Worm (Caenorhabditis elegans) whole organism, L4/young adult: ENCODE measurements around the gene C06E4.3.

Experiments
- W03F9.2 ChIP-seq: fragments of 150-350 bp; optimal IDR thresholded peaks from 2 replicates; lab custom pipeline; 2014; ENCODE audit warnings: missing biosample characterization, missing genetic modification characterization
- dao-5 ChIP-seq: sonication (generic microtip); optimal IDR thresholded peaks from 2 replicates; lab custom pipeline; 2016; ENCODE audit warnings: missing genotype, missing genetic modification characterization, moderate library complexity, missing compliant biosample characterization
- him-1 ChIP-seq: sonication (generic microtip); optimal IDR thresholded peaks from 2 replicates; lab custom pipeline; 2016; ENCODE audit warnings: missing genotype, missing genetic modification reagents, missing genetic modification characterization, missing compliant biosample characterization

C06E4.3 gene

ce11 chrIV:7282957-7283356, 22.3 kb downstream of the C06E4.3 start, which contains the start of gene C06E4.1:
Gene C06E4.1, plus strand, starts transcription at chrIV:7283257.
- TF ChIP-seq dao-5 (tag; lab: Kevin White, UChicago) (no peak), him-1 (tag; lab: Kevin White, UChicago) (no peak), W03F9.2 (tag; lab: Kevin White, UChicago) (no peak)

DNA sequence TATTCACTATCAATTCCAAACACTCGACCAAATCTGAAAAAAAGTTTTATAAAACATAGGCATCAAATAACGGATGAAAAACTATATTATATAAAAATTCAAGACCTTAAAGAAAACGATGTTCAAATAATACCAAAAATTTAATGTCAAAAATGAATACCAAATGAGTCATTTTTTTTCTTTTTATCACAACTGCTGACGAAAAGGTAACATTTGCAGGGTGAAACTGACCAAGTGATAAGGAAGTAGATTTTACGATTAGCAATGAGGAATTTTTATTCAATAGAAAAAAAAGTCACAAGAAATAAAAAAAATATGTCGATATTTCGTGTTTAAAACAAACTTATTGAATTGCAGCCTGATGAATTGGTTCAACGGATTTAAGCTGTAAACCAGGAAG, 25.2 kb downstream of the C06E4.3 start, which contains the start of gene C06E4.8:
Gene C06E4.8, minus strand, starts transcription at position 37 of the 400 bp plus-strand sequence.
- no peak for TF ChIP-seq him-1 (tag; lab: Kevin White, UChicago)
- TF ChIP-seq dao-5 (tag; lab: Kevin White, UChicago) = no peak
- no peak for TF ChIP-seq W03F9.2 (tag; lab: Kevin White, UChicago)

- TF ChIP-seq him-1 (tag; lab: Kevin White, UChicago) (no peak), W03F9.2 (tag; lab: Kevin White, UChicago) (no peak), dao-5 (tag; lab: Kevin White, UChicago) (no peak)
Observed at ce11 chrIV:7287474-7287873, 26.8 kb downstream of the C06E4.3 start, which contains the start of gene F42C5.3. Gene F42C5.3, minus strand, starts transcription at chrIV:7287574.

DNA sequence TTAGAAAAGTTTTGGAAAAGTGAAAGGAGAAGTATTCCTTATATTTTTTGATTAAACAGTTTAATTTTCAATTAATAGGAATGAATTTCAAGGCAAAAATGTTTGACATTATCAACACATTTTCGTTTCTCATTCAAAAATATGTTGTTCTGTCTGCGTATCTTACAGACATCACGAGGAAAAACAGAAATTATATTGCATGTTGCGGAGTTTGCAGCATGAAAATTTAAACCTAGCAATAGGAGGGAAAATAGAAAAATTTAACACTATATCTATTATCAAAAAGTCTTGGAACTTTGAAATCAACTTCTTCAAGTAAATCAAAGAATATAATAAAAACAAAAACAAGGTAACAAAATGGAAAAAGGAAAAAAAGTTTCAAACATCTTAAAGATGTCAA, 30.4 kb downstream of the C06E4.3 start:
- TF ChIP-seq him-1 (tag; lab: Kevin White, UChicago) = no peak
- TF ChIP-seq dao-5 (tag; lab: Kevin White, UChicago) = no peak
- TF ChIP-seq W03F9.2 (tag; lab: Kevin White, UChicago) = no peak

- TF ChIP-seq dao-5 (tag; lab: Kevin White, UChicago) = no peak
Observed at ce11 chrIV:7291957-7292356, 31.3 kb downstream of the C06E4.3 start, which contains the start of gene F42C5.4. Gene F42C5.4, minus strand, starts transcription at chrIV:7292127.

ce11 chrIV:7294121-7294520, 33.4 kb downstream of the C06E4.3 start, which contains the start of gene F42C5.5:
Gene F42C5.5, minus strand, starts transcription at chrIV:7294221.
- TF ChIP-seq dao-5 (tag; lab: Kevin White, UChicago) (no peak), W03F9.2 (tag; lab: Kevin White, UChicago) (no peak), him-1 (tag; lab: Kevin White, UChicago) (no peak)

DNA sequence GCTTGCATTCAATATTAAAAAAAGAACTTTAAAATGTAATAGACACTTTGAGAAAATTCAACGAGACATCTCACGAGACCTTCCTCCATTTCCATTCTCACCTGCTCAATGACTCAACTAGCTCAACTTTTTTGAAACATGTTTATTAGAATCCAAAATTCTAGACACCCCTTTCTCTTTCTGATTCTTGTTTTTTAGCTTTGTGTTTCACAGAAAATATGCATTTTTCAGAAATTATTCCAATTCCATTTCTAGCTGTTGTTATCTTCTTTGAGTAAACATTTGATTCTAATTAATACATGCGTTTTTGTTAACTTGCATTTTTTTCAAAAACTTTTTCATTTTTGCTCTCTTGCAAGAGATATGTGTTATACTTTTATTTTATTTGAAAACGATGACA, 40.8 kb downstream of the C06E4.3 start:
- no peak for TF ChIP-seq W03F9.2 (tag; lab: Kevin White, UChicago)

DNA sequence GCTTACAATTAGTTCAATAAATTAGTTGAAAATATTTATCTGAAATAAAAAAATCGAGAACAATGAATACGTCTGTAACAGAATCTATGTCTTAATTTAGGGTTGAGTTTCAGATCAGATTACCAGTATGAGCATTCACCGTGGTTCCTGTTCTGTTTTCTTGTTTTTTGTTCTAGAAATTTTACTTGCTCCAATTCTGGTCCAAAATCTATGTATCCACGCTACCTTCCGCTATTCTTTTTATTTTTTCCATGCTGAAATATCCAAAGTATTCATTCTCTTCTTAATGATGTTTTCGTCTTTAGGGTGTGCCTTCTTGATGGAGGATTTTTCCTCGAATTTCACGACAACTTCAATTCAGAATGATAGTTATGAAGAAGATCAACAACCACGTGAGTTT, 44.6 kb downstream of the C06E4.3 start, which contains the start of gene npr-27:
Gene npr-27, plus strand, starts transcription at position 301 of the 400 bp plus-strand sequence.
- TF ChIP-seq dao-5 (tag; lab: Kevin White, UChicago) (no peak), him-1 (tag; lab: Kevin White, UChicago) (no peak), W03F9.2 (tag; lab: Kevin White, UChicago) (no peak)

DNA sequence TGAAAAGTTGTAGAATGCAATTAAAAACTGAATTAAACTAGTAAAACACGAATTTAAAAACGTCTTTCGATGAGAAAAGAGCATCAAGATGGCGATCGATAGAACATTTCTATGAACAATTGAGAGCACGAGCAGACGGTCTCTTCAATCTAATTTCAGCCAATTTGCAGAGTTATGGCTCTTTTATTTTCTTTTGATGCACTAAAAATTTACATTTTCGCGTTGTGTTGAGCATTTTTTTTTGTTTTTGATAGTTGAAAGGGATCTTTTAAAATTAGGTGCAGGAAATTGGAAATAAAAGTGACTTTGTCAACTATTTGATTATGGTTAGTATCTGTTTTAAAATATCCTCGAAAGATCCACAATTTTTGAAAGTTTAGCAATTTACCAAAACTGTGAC, 48.3 kb downstream of the C06E4.3 start, which contains the start of gene F42C5.6:
Gene F42C5.6, minus strand, starts transcription at position 101 of the 400 bp plus-strand sequence.
- TF ChIP-seq dao-5 (tag; lab: Kevin White, UChicago) (no peak), him-1 (tag; lab: Kevin White, UChicago) (no peak), W03F9.2 (tag; lab: Kevin White, UChicago) (no peak)

DNA sequence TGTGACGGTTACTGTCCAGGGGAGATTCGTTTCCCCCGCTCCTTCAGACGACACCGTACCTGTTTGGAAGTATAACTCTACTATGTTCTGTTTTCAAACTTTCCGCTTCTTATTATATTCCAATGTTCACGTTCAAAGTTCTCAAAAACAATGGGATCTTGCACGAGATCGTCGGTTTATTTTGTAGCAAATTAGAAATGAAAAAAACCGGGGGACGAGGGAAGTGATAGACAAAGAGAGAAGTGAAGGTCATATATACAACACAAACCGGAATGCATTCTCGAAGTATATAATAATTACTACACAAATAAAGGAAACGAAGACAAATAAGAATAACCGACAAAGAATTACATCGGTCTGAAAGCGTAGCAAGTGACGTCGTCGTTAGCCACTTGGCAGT, 49.0 kb downstream of the C06E4.3 start:
- TF ChIP-seq W03F9.2 (tag; lab: Kevin White, UChicago) (no peak), him-1 (tag; lab: Kevin White, UChicago) (no peak), dao-5 (tag; lab: Kevin White, UChicago) (no peak)

DNA sequence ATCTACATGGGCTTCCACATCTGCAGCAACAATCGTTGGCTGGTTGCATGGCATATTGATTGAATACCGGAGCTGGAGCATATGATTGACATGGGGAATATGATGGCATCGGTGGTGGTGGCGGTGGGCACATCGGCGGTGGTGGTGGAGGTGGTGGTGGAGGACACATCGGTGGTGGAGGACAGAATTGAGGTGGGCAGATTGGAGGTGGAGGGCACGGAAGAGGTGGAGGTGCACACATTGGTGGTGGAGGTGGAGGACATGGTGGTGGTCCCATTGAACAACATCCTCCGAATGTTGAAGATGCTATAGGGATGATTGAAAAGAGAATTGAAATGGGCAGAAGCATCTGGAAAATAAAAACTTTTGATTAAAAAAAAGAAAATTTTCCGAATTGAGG, 49.7 kb downstream of the C06E4.3 start, which contains the start of gene grl-4:
Gene grl-4, minus strand, starts transcription at position 351 of the 400 bp plus-strand sequence.
- TF ChIP-seq him-1 (tag; lab: Kevin White, UChicago) = no peak
- no peak for TF ChIP-seq W03F9.2 (tag; lab: Kevin White, UChicago)
- no peak for TF ChIP-seq dao-5 (tag; lab: Kevin White, UChicago)

ce11 chrIV:7310842-7311241, 50.2 kb downstream of the C06E4.3 start:
- TF ChIP-seq dao-5 (tag; lab: Kevin White, UChicago) (no peak), W03F9.2 (tag; lab: Kevin White, UChicago) (no peak), him-1 (tag; lab: Kevin White, UChicago) (no peak)
